Fruit fly (Drosophila melanogaster) whole organism, embryonic: ENCODE measurements around the gene CG43999.
A peak's percentile ranks its signal among the peaks of the same experiment; 100 is the strongest.

Source experiments
- Ada2b ChIP-seq: fragments of 200-800 bp; sonication (Bioruptor generic); IDR thresholded peaks from 2 replicates; pipeline ENCODE4 v1.3.6; 2022; ENCODE audit warnings: missing biosample characterization, missing genetic modification characterization
- CG10267 ChIP-seq: fragments of 200-800 bp; sonication (Bioruptor generic); optimal IDR thresholded peaks from 2 replicates; lab custom pipeline; 2018; ENCODE audit warnings: missing biosample characterization, mild to moderate bottlenecking, missing genetic modification characterization, moderate library complexity
- CG10565 ChIP-seq: fragments of 200-800 bp; sonication (Bioruptor generic); optimal IDR thresholded peaks from 3 replicates; lab custom pipeline; 2016; ENCODE audit warnings: missing biosample characterization, mild to moderate bottlenecking, missing genetic modification characterization
- CG12299 ChIP-seq: fragments of 200-800 bp; sonication (Bioruptor generic); optimal IDR thresholded peaks from 2 replicates; lab custom pipeline; 2018; ENCODE audit warnings: missing biosample characterization, mild to moderate bottlenecking, missing genetic modification characterization
- CG1233 ChIP-seq: fragments of 200-800 bp; sonication (Bioruptor generic); optimal IDR thresholded peaks from 4 replicates; lab custom pipeline; 2018; ENCODE audit warnings: missing biosample characterization, mild to moderate bottlenecking, missing genetic modification characterization
- CG14050 ChIP-seq: fragments of 200-800 bp; sonication (Bioruptor generic); IDR thresholded peaks from 3 replicates; pipeline ENCODE4 v1.3.6; 2022; ENCODE audit warnings: missing biosample characterization, missing genetic modification characterization
- CG15011 ChIP-seq: fragments of 200-800 bp; sonication (Bioruptor generic); optimal IDR thresholded peaks from 3 replicates; lab custom pipeline; 2018; ENCODE audit warnings: missing biosample characterization, mild to moderate bottlenecking, missing genetic modification characterization
- CG15479 ChIP-seq: fragments of 200-800 bp; sonication (Bioruptor generic); optimal IDR thresholded peaks from 3 replicates; lab custom pipeline; 2019; ENCODE audit warnings: missing biosample characterization, mild to moderate bottlenecking, missing genetic modification characterization, moderate library complexity
- CG2199 ChIP-seq: fragments of 200-800 bp; sonication (Bioruptor generic); IDR thresholded peaks from 3 replicates; pipeline ENCODE4 v1.3.6; 2022; ENCODE audit warnings: missing biosample characterization, missing genetic modification characterization
- CG3281 ChIP-seq: fragments of 200-800 bp; sonication (Bioruptor generic); optimal IDR thresholded peaks from 3 replicates; lab custom pipeline; 2017; ENCODE audit warnings: missing biosample characterization, mild to moderate bottlenecking, missing genetic modification characterization
- CG4820 ChIP-seq: fragments of 200-800 bp; sonication (Bioruptor generic); optimal IDR thresholded peaks from 3 replicates; lab custom pipeline; 2016; ENCODE audit warnings: missing biosample characterization, missing genetic modification characterization
- CG6175 ChIP-seq: fragments of 200-800 bp; sonication (Bioruptor generic); IDR thresholded peaks from 3 replicates; pipeline ENCODE4 v1.3.6; 2022; ENCODE audit warnings: missing biosample characterization, missing genetic modification characterization
- CG6689 ChIP-seq: fragments of 200-800 bp; sonication (Bioruptor generic); IDR thresholded peaks from 2 replicates; pipeline ENCODE4 v1.3.6; 2022; ENCODE audit warnings: missing biosample characterization, missing genetic modification characterization
- CG8924 ChIP-seq: fragments of 200-800 bp; optimal IDR thresholded peaks from 3 replicates; lab custom pipeline; 2019; ENCODE audit warnings: missing biosample characterization, mild to moderate bottlenecking, missing genetic modification characterization, moderate library complexity
- CG9727 ChIP-seq: fragments of 200-800 bp; sonication (Bioruptor generic); optimal IDR thresholded peaks from 3 replicates; lab custom pipeline; 2017; ENCODE audit warnings: missing biosample characterization, mild to moderate bottlenecking, missing genetic modification characterization
- CG9797 ChIP-seq: fragments of 200-800 bp; sonication (Bioruptor generic); optimal IDR thresholded peaks from 3 replicates; lab custom pipeline; 2018; ENCODE audit warnings: missing biosample characterization, mild to moderate bottlenecking, missing genetic modification characterization
- CHES-1-like ChIP-seq: fragments of 200-800 bp; sonication (Bioruptor generic); optimal IDR thresholded peaks from 2 replicates; lab custom pipeline; 2016; ENCODE audit warnings: missing biosample characterization, missing genetic modification characterization
- CoRest ChIP-seq: fragments of 200-800 bp; sonication (Bioruptor generic); optimal IDR thresholded peaks from 3 replicates; lab custom pipeline; 2018; ENCODE audit warnings: missing biosample characterization, mild to moderate bottlenecking, missing genetic modification characterization, moderate library complexity
- D ChIP-seq, 2 experiments: fragments of 200-800 bp in 1 of 2; fragments of >200 bp in 1 of 2; sonication (Bioruptor generic) in 1 of 2; optimal IDR thresholded peaks; 2 replicates in 1 of 2; 3 replicates in 1 of 2; lab custom pipeline; 2017; ENCODE audit warnings: mild to moderate bottlenecking in 1 of 2, missing biosample characterization in 1 of 2, missing genetic modification characterization in 1 of 2, missing genetic modification reagents in 1 of 2
- Doc2 ChIP-seq: fragments of 200-800 bp; sonication (Bioruptor generic); IDR thresholded peaks from 2 replicates; pipeline ENCODE4 v1.3.6; 2022; ENCODE audit warnings: missing biosample characterization, missing genetic modification characterization
- Elba2 ChIP-seq: fragments of 200-800 bp; sonication (Bioruptor generic); optimal IDR thresholded peaks from 3 replicates; lab custom pipeline; 2016; ENCODE audit warnings: missing biosample characterization, missing genetic modification characterization
- Hmx ChIP-seq: fragments of 200-800 bp; sonication (Bioruptor generic); optimal IDR thresholded peaks from 2 replicates; lab custom pipeline; 2016; ENCODE audit warnings: missing biosample characterization, missing genetic modification characterization
- Hr78 ChIP-seq, 2 experiments: fragments of 200-800 bp in 1 of 2; fragments of >200 bp in 1 of 2; sonication (Bioruptor generic) in 1 of 2; optimal IDR thresholded peaks; 2 replicates each; lab custom pipeline; 2017 to 2019; ENCODE audit warnings: missing biosample characterization in 2 of 2, missing genetic modification characterization in 2 of 2, mild to moderate bottlenecking in 1 of 2, moderate library complexity in 1 of 2
- Max ChIP-seq: fragments of 200-800 bp; sonication (Bioruptor generic); optimal IDR thresholded peaks from 2 replicates; lab custom pipeline; 2016; ENCODE audit warnings: missing biosample characterization, mild to moderate bottlenecking, missing genetic modification characterization
- Mes4 ChIP-seq: fragments of 200-800 bp; sonication (Bioruptor generic); optimal IDR thresholded peaks from 2 replicates; lab custom pipeline; 2016; ENCODE audit warnings: missing biosample characterization, missing genetic modification characterization
- Opbp ChIP-seq: fragments of 200-800 bp; sonication (Bioruptor generic); IDR thresholded peaks from 3 replicates; pipeline ENCODE4 v1.3.6; 2022; ENCODE audit warnings: missing biosample characterization, missing genetic modification characterization; ENCODE audit not compliant: partially characterized antibody
- YL-1 ChIP-seq: fragments of 200-800 bp; sonication (Bioruptor generic); optimal IDR thresholded peaks from 3 replicates; lab custom pipeline; 2017; ENCODE audit warnings: missing biosample characterization, mild to moderate bottlenecking, missing genetic modification characterization
- ase ChIP-seq: fragments of 200-800 bp; sonication (Bioruptor generic); IDR thresholded peaks from 3 replicates; pipeline ENCODE4 v1.3.6; 2022; ENCODE audit warnings: missing biosample characterization, missing genetic modification characterization
- ash1 ChIP-seq: fragments of 200-800 bp; sonication (Bioruptor generic); optimal IDR thresholded peaks from 2 replicates; lab custom pipeline; 2018; ENCODE audit warnings: missing biosample characterization, mild to moderate bottlenecking, missing genetic modification characterization
- az2 ChIP-seq: fragments of 200-800 bp; sonication (Bioruptor generic); optimal IDR thresholded peaks from 3 replicates; lab custom pipeline; 2016; ENCODE audit warnings: missing biosample characterization, missing genetic modification characterization
- bsh ChIP-seq, 2 experiments: fragments of 200-800 bp; sonication (Bioruptor generic); optimal IDR thresholded peaks; 2 replicates each; lab custom pipeline; 2017 to 2018; ENCODE audit warnings: mild to moderate bottlenecking in 2 of 2, missing biosample characterization in 2 of 2, missing genetic modification characterization in 2 of 2, moderate library complexity in 1 of 2
- btn ChIP-seq: fragments of 200-800 bp; sonication (Bioruptor generic); optimal IDR thresholded peaks from 2 replicates; lab custom pipeline; 2016; ENCODE audit warnings: missing biosample characterization, missing genetic modification characterization
- cas ChIP-seq: fragments of 200-800 bp; sonication (Bioruptor generic); IDR thresholded peaks from 2 replicates; pipeline ENCODE4 v1.3.6; 2022; ENCODE audit warnings: missing biosample characterization, missing genetic modification characterization
- croc ChIP-seq: fragments of 200-800 bp; sonication (Bioruptor generic); conservative IDR thresholded peaks from 3 replicates; pipeline ENCODE4 v1.3.6; 2022; ENCODE audit warnings: missing biosample characterization, missing genetic modification characterization
- crol ChIP-seq: fragments of 200-800 bp; sonication (Bioruptor generic); IDR thresholded peaks from 2 replicates; pipeline ENCODE4 v1.3.6; 2022; ENCODE audit warnings: missing biosample characterization, missing genetic modification characterization
- da ChIP-seq: fragments of 200-800 bp; sonication (Bioruptor generic); optimal IDR thresholded peaks from 2 replicates; lab custom pipeline; 2016; ENCODE audit warnings: missing biosample characterization, missing genetic modification characterization
- en ChIP-seq: fragments of 200-800 bp; sonication (Bioruptor generic); optimal IDR thresholded peaks from 2 replicates; lab custom pipeline; 2016; ENCODE audit warnings: missing biosample characterization, missing genetic modification characterization
- esg ChIP-seq: fragments of 200-800 bp; sonication (Bioruptor generic); conservative IDR thresholded peaks from 2 replicates; pipeline ENCODE4 v1.3.6; 2022; ENCODE audit warnings: missing biosample characterization, missing genetic modification characterization
- eve ChIP-seq, 2 experiments: fragments of >200 bp; optimal IDR thresholded peaks; 2 replicates each; lab custom pipeline; 2017; ENCODE audit warnings: missing biosample characterization in 2 of 2, missing genetic modification characterization in 2 of 2
- fru ChIP-seq: fragments of >200 bp; optimal IDR thresholded peaks from 2 replicates; lab custom pipeline; 2017
- gsb-n ChIP-seq: fragments of 200-800 bp; sonication (Bioruptor generic); optimal IDR thresholded peaks from 3 replicates; lab custom pipeline; 2018; ENCODE audit warnings: missing biosample characterization, mild to moderate bottlenecking, missing genetic modification characterization
- hb ChIP-seq: fragments of 200-800 bp; sonication (Bioruptor generic); IDR thresholded peaks from 3 replicates; pipeline ENCODE4 v1.3.6; 2022; ENCODE audit warnings: missing biosample characterization, missing genetic modification characterization; ENCODE audit not compliant: partially characterized antibody
- lola ChIP-seq, 3 experiments: fragments of >200 bp in 2 of 3; fragments of 200-800 bp in 1 of 3; sonication (Bioruptor generic) in 1 of 3; optimal IDR thresholded peaks; 2 replicates each; lab custom pipeline; 2017 to 2019; ENCODE audit warnings: missing biosample characterization in 3 of 3, missing genetic modification characterization in 3 of 3, mild to moderate bottlenecking in 1 of 3, moderate library complexity in 1 of 3
- nerfin-2 ChIP-seq: fragments of 200-800 bp; sonication (Bioruptor generic); IDR thresholded peaks from 2 replicates; pipeline ENCODE4 v1.3.6; 2022; ENCODE audit warnings: missing biosample characterization, missing genetic modification characterization; ENCODE audit not compliant: partially characterized antibody
- pnt ChIP-seq: fragments of 200-800 bp; sonication (Bioruptor generic); optimal IDR thresholded peaks from 3 replicates; lab custom pipeline; 2016; ENCODE audit warnings: missing biosample characterization, missing genetic modification characterization
- seq ChIP-seq: fragments of 200-800 bp; sonication (Bioruptor generic); IDR thresholded peaks from 2 replicates; pipeline ENCODE4 v1.3.6; 2022; ENCODE audit warnings: missing biosample characterization, missing genetic modification characterization
- tgo ChIP-seq: fragments of 200-800 bp; sonication (Bioruptor generic); IDR thresholded peaks from 3 replicates; pipeline ENCODE4 v1.3.6; 2022; ENCODE audit warnings: missing biosample characterization, missing genetic modification characterization
- vnd ChIP-seq: fragments of 200-800 bp; sonication (Bioruptor generic); IDR thresholded peaks from 3 replicates; pipeline ENCODE4 v1.3.6; 2022; ENCODE audit warnings: missing biosample characterization, missing genetic modification characterization; ENCODE audit not compliant: partially characterized antibody
- wdn ChIP-seq: fragments of 200-800 bp; sonication (Bioruptor generic); IDR thresholded peaks from 2 replicates; pipeline ENCODE4 v1.3.6; 2022; ENCODE audit warnings: missing biosample characterization, missing genetic modification characterization

The CG43999 gene

dm6 chr3R:23920874-23921539 is 7.8 kb downstream of the CG43999 start (continued):
- no peak for TF ChIP-seq vnd
- TF ChIP-seq CG6689 (GFP tag; lab: Robert Waterston, UW): peak; percentile 52
- TF ChIP-seq CG4820 (GFP tag; lab: Kevin White, UChicago): peak; percentile 88
- TF ChIP-seq CG10267 (tag; lab: Kevin White, UChicago): no peak
- TF ChIP-seq CG9727 (GFP tag; lab: Kevin White, UChicago): peak; percentile 24
- TF ChIP-seq ash1 (GFP tag; lab: Kevin White, UChicago): peak; percentile 34
- no peak for TF ChIP-seq en (GFP tag; lab: Kevin White, UChicago)
- TF ChIP-seq fru (lab: Kevin White, UChicago): no peak
- peak in 1 of 2 experiments; percentile 5 for TF ChIP-seq bsh (GFP tag; optimal IDR thresholded peaks at IDR 0.05; lab: Kevin White, UChicago)
- TF ChIP-seq CG2199 (GFP tag; lab: Robert Waterston, UW): no peak
- TF ChIP-seq Ada2b: 0 out of 2 replicates have a peak, but pooled peaks have one; percentile 13
- TF ChIP-seq CG9797 (GFP tag; lab: Kevin White, UChicago): no peak
- no peak for TF ChIP-seq da (GFP tag; lab: Kevin White, UChicago)
- peak; percentile 40; the same call in 1 of the 3 replicates for TF ChIP-seq CG14050
- TF ChIP-seq CG6175 (GFP tag; lab: Robert Waterston, UW): no peak
- peak; percentile 35 for TF ChIP-seq crol (GFP tag; lab: Robert Waterston, UW)
- peak; percentile 30; the same call in 1 of the 3 replicates for TF ChIP-seq ase (GFP tag; lab: Robert Waterston, UW)
- TF ChIP-seq CG12299 (tag; lab: Kevin White, UChicago): peak; percentile 71
- no peak for TF ChIP-seq Opbp (GFP tag; lab: Robert Waterston, UW)
- TF ChIP-seq YL-1 (GFP tag; lab: Kevin White, UChicago): no peak
- TF ChIP-seq CHES-1-like: peak; percentile 51
- no peak for TF ChIP-seq nerfin-2 (GFP tag; lab: Robert Waterston, UW)
- peak; percentile 9 for TF ChIP-seq Mes4 (GFP tag; lab: Kevin White, UChicago)
- TF ChIP-seq esg: peak; percentile 30
- TF ChIP-seq Hr78 (GFP tag; optimal IDR thresholded peaks at IDR 0.05; lab: Kevin White, UChicago): no peak
- TF ChIP-seq seq (GFP tag; lab: Robert Waterston, UW): peak; percentile 69
- no peak for TF ChIP-seq Hmx (GFP tag; lab: Kevin White, UChicago)
- TF ChIP-seq gsb-n: no peak
- no peak for TF ChIP-seq CoRest (tag; lab: Kevin White, UChicago)
- TF ChIP-seq wdn (GFP tag; lab: Robert Waterston, UW): peak; percentile 73
- no peak for TF ChIP-seq Max (GFP tag; lab: Kevin White, UChicago)
- no peak for TF ChIP-seq az2 (GFP tag; lab: Kevin White, UChicago)
- TF ChIP-seq CG15479 (GFP tag; lab: Kevin White, UChicago): no peak
- TF ChIP-seq croc: no peak
- TF ChIP-seq CG15011 (GFP tag; lab: Kevin White, UChicago): no peak
- TF ChIP-seq hb (GFP tag; lab: Robert Waterston, UW): no peak
- no peak for TF ChIP-seq Doc2 (GFP tag; lab: Robert Waterston, UW)
- TF ChIP-seq cas: 0 out of 2 replicates have a peak, but pooled peaks have one; percentile 40
- no peak for TF ChIP-seq pnt (GFP tag; lab: Kevin White, UChicago)
- peak; percentile 54 for TF ChIP-seq CG3281
- TF ChIP-seq lola (GFP tag; optimal IDR thresholded peaks at IDR 0.05; lab: Kevin White, UChicago): no peak
- no peak for TF ChIP-seq D (optimal IDR thresholded peaks at IDR 0.05; lab: Kevin White, UChicago)
- TF ChIP-seq D (GFP tag; optimal IDR thresholded peaks at IDR 0.05; lab: Kevin White, UChicago): no peak
- no peak for TF ChIP-seq btn (GFP tag; lab: Kevin White, UChicago)
- TF ChIP-seq CG1233 (GFP tag; lab: Kevin White, UChicago): peak; percentile 20
- no peak for TF ChIP-seq CG8924
- no peak for TF ChIP-seq Elba2
- TF ChIP-seq eve (GFP tag; optimal IDR thresholded peaks at IDR 0.05; lab: Kevin White, UChicago): no peak
- TF ChIP-seq CG10565: no peak
- peak; percentile 55 for TF ChIP-seq tgo (GFP tag; lab: Robert Waterston, UW)
